Worm (Caenorhabditis elegans) whole organism, young adult: ENCODE results near the gene C27B7.5.

ENCODE experiments used
- B0019.2 ChIP-seq: fragments of 200-800 bp; sonication (Bioruptor generic); conservative IDR thresholded peaks from 2 replicates; pipeline ENCODE4 v1.3.6; 2022; ENCODE audit warnings: missing genetic modification reagents, missing genetic modification characterization, missing compliant biosample characterization
- F10E7.11 ChIP-seq: sonication (generic microtip); optimal IDR thresholded peaks from 2 replicates; lab custom pipeline; 2017; ENCODE audit warnings: mild to moderate bottlenecking, missing genetic modification characterization, moderate library complexity, missing compliant biosample characterization
- F52B5.7 ChIP-seq: sonication (generic microtip); optimal IDR thresholded peaks from 2 replicates; lab custom pipeline; 2016; ENCODE audit warnings: mild to moderate bottlenecking, missing genetic modification characterization, missing compliant biosample characterization
- F55B11.4 ChIP-seq: sonication (generic microtip); optimal IDR thresholded peaks from 2 replicates; lab custom pipeline; 2016; ENCODE audit warnings: missing compliant biosample characterization, missing genetic modification characterization, borderline replicate concordance; ENCODE audit not compliant: insufficient read depth
- K11D2.4 ChIP-seq: fragments of 200-800 bp; sonication (Bioruptor generic); IDR thresholded peaks from 2 replicates; pipeline ENCODE4 v1.3.6; 2022; ENCODE audit warnings: missing genetic modification reagents, missing genetic modification characterization, missing compliant biosample characterization
- T07F8.4 ChIP-seq: sonication (generic microtip); optimal IDR thresholded peaks from 2 replicates; lab custom pipeline; 2016; ENCODE audit warnings: mild to moderate bottlenecking, missing genetic modification characterization, moderate library complexity, missing compliant biosample characterization
- Y56A3A.18 ChIP-seq: fragments of 200-800 bp; sonication (Bioruptor generic); IDR thresholded peaks from 2 replicates; pipeline ENCODE4 v1.3.6; 2022; ENCODE audit warnings: missing genetic modification reagents, missing genetic modification characterization, missing compliant biosample characterization
- Y67H2A.10 ChIP-seq: fragments of 200-800 bp; sonication (Bioruptor generic); conservative IDR thresholded peaks from 2 replicates; pipeline ENCODE4 v1.3.6; 2022; ENCODE audit warnings: missing genetic modification reagents, missing genetic modification characterization, missing compliant biosample characterization
- ZK185.1 ChIP-seq: sonication (generic microtip); optimal IDR thresholded peaks from 2 replicates; lab custom pipeline; 2016; ENCODE audit warnings: mild to moderate bottlenecking, missing genetic modification characterization, missing compliant biosample characterization; ENCODE audit not compliant: poor library complexity, severe bottlenecking
- ama-1 ChIP-seq, 3 experiments: fragments of 150-350 bp in 1 of 3; sonication (generic microtip) in 2 of 3; optimal IDR thresholded peaks; 2 replicates each; lab custom pipeline; 2014 to 2018; ENCODE audit warnings: missing biosample characterization in 2 of 3, missing genetic modification characterization in 2 of 3, missing genetic modification reagents in 2 of 3
- aptf-2 ChIP-seq: fragments of 200-800 bp; sonication (Bioruptor generic); conservative IDR thresholded peaks from 2 replicates; pipeline ENCODE4 v1.3.6; 2022; ENCODE audit warnings: missing genetic modification reagents, missing genetic modification characterization, missing compliant biosample characterization
- aptf-3 ChIP-seq: fragments of 200-800 bp; sonication (Bioruptor generic); IDR thresholded peaks from 2 replicates; pipeline ENCODE4 v1.3.6; 2022; ENCODE audit warnings: missing genetic modification characterization, missing compliant biosample characterization
- attf-5 ChIP-seq: fragments of 200-800 bp; sonication (Bioruptor generic); optimal IDR thresholded peaks from 2 replicates; lab custom pipeline; 2018; ENCODE audit warnings: mild to moderate bottlenecking, missing genetic modification characterization, missing compliant biosample characterization
- attf-6 ChIP-seq: fragments of 200-800 bp; sonication (Bioruptor generic); IDR thresholded peaks from 2 replicates; pipeline ENCODE4 v1.3.6; 2022; ENCODE audit warnings: missing genetic modification reagents, missing genetic modification characterization, missing compliant biosample characterization
- bed-1 ChIP-seq: fragments of 200-800 bp; sonication (Bioruptor generic); IDR thresholded peaks from 2 replicates; pipeline ENCODE4 v1.3.6; 2022; ENCODE audit warnings: missing genetic modification reagents, missing genetic modification characterization, missing compliant biosample characterization
- cebp-1 ChIP-seq, 2 experiments: fragments of 200-800 bp in 1 of 2; sonication (Bioruptor generic) in 1 of 2; sonication (generic microtip) in 1 of 2; IDR thresholded peaks in 1 of 2; optimal IDR thresholded peaks in 1 of 2; 2 replicates each; pipeline versions ENCODE4 v1.3.6 to Lab custom; 2017 to 2022; ENCODE audit warnings: missing compliant biosample characterization in 2 of 2, missing genetic modification characterization in 2 of 2, mild to moderate bottlenecking in 1 of 2, missing genetic modification reagents in 1 of 2, moderate library complexity in 1 of 2
- ceh-27 ChIP-seq: fragments of 200-800 bp; sonication (Bioruptor generic); optimal IDR thresholded peaks from 2 replicates; lab custom pipeline; 2018; ENCODE audit warnings: mild to moderate bottlenecking, missing genetic modification characterization, moderate library complexity, missing compliant biosample characterization
- ceh-40 ChIP-seq: fragments of 200-800 bp; sonication (Bioruptor generic); IDR thresholded peaks from 2 replicates; pipeline ENCODE4 v1.3.6; 2022; ENCODE audit warnings: missing genetic modification characterization, missing compliant biosample characterization
- ceh-58 ChIP-seq: fragments of 200-800 bp; sonication (Bioruptor generic); IDR thresholded peaks from 2 replicates; pipeline ENCODE4 v1.3.6; 2022; ENCODE audit warnings: missing genetic modification characterization, missing compliant biosample characterization
- ceh-79 ChIP-seq: sonication (generic microtip); optimal IDR thresholded peaks from 2 replicates; lab custom pipeline; 2017; ENCODE audit warnings: mild to moderate bottlenecking, missing genetic modification characterization, missing compliant biosample characterization
- chd-7 ChIP-seq: sonication (generic microtip); optimal IDR thresholded peaks from 2 replicates; lab custom pipeline; 2016; ENCODE audit warnings: mild to moderate bottlenecking, missing genetic modification characterization, moderate library complexity, missing compliant biosample characterization
- dpl-1 ChIP-seq: fragments of 150-350 bp; optimal IDR thresholded peaks from 2 replicates; lab custom pipeline; 2014; ENCODE audit warnings: missing biosample characterization, missing genetic modification reagents, missing genetic modification characterization
- efl-1 ChIP-seq: fragments of 150-350 bp; optimal IDR thresholded peaks from 2 replicates; lab custom pipeline; 2014; ENCODE audit warnings: missing biosample characterization, missing genetic modification reagents, missing genetic modification characterization
- ekl-4 ChIP-seq: fragments of 200-800 bp; sonication (Bioruptor generic); IDR thresholded peaks from 2 replicates; pipeline ENCODE4 v1.3.6; 2022; ENCODE audit warnings: missing genetic modification reagents, missing genetic modification characterization, missing compliant biosample characterization
- fkh-3 ChIP-seq: sonication (generic microtip); optimal IDR thresholded peaks from 2 replicates; lab custom pipeline; 2016; ENCODE audit warnings: mild to moderate bottlenecking, missing genetic modification characterization, missing compliant biosample characterization
- hlh-26 ChIP-seq: fragments of 200-800 bp; sonication (Bioruptor generic); conservative IDR thresholded peaks from 2 replicates; pipeline ENCODE4 v1.3.6; 2022; ENCODE audit warnings: missing genetic modification reagents, missing genetic modification characterization, missing compliant biosample characterization
- hsf-1 ChIP-seq: fragments of 200-800 bp; sonication (Bioruptor generic); IDR thresholded peaks from 2 replicates; pipeline ENCODE4 v1.3.6; 2022; ENCODE audit warnings: missing genetic modification reagents, missing genetic modification characterization, missing compliant biosample characterization
- lag-1 ChIP-seq: fragments of 200-800 bp; sonication (Bioruptor generic); IDR thresholded peaks from 2 replicates; pipeline ENCODE4 v1.3.6; 2022; ENCODE audit warnings: missing genetic modification reagents, missing genetic modification characterization, missing compliant biosample characterization
- lin-40 ChIP-seq: sonication (generic microtip); optimal IDR thresholded peaks from 2 replicates; lab custom pipeline; 2016; ENCODE audit warnings: missing genetic modification characterization, mild to moderate bottlenecking, missing compliant biosample characterization, missing genotype, missing genetic modification reagents
- lsl-1 ChIP-seq: fragments of 200-800 bp; sonication (Bioruptor generic); optimal IDR thresholded peaks from 2 replicates; lab custom pipeline; 2018; ENCODE audit warnings: mild to moderate bottlenecking, missing genetic modification characterization, moderate library complexity, missing compliant biosample characterization
- madf-6 ChIP-seq: fragments of 200-800 bp; sonication (Bioruptor generic); IDR thresholded peaks from 2 replicates; pipeline ENCODE4 v1.3.6; 2022; ENCODE audit warnings: missing genetic modification reagents, missing genetic modification characterization, missing compliant biosample characterization
- madf-8 ChIP-seq: fragments of 200-800 bp; sonication (Bioruptor generic); conservative IDR thresholded peaks from 2 replicates; pipeline ENCODE4 v1.3.6; 2022; ENCODE audit warnings: missing genetic modification reagents, missing genetic modification characterization, missing compliant biosample characterization
- mel-28 ChIP-seq: sonication (generic microtip); optimal IDR thresholded peaks from 2 replicates; lab custom pipeline; 2016; ENCODE audit warnings: borderline replicate concordance, mild to moderate bottlenecking, missing genetic modification characterization, missing compliant biosample characterization
- mes-4 ChIP-seq: sonication (generic microtip); optimal IDR thresholded peaks from 2 replicates; lab custom pipeline; 2016; ENCODE audit warnings: missing genotype, missing genetic modification characterization, missing compliant biosample characterization
- nfyb-1 ChIP-seq: fragments of 200-800 bp; sonication (Bioruptor generic); IDR thresholded peaks from 2 replicates; pipeline ENCODE4 v1.3.6; 2022; ENCODE audit warnings: missing genetic modification reagents, missing genetic modification characterization, missing compliant biosample characterization
- nhr-179 ChIP-seq: sonication (generic microtip); optimal IDR thresholded peaks from 2 replicates; lab custom pipeline; 2016; ENCODE audit warnings: mild to moderate bottlenecking, missing genetic modification characterization, missing compliant biosample characterization
- nhr-27 ChIP-seq: fragments of 200-800 bp; sonication (Bioruptor generic); optimal IDR thresholded peaks from 2 replicates; lab custom pipeline; 2018; ENCODE audit warnings: mild to moderate bottlenecking, missing genetic modification characterization, moderate library complexity, missing compliant biosample characterization
- pha-4 ChIP-seq: fragments of 150-350 bp; sonication (generic microtip); optimal IDR thresholded peaks from 2 replicates; lab custom pipeline; 2014; ENCODE audit warnings: missing biosample characterization, missing genetic modification reagents, missing genetic modification characterization
- rec-8 ChIP-seq, 2 experiments: sonication (generic microtip); optimal IDR thresholded peaks; 2 replicates each; lab custom pipeline; 2016; ENCODE audit warnings: mild to moderate bottlenecking in 2 of 2, missing genetic modification characterization in 2 of 2, missing genetic modification reagents in 2 of 2, missing genotype in 2 of 2, missing biosample characterization in 1 of 2, missing compliant biosample characterization in 1 of 2, moderate library complexity in 1 of 2
- sdz-38 ChIP-seq: sonication (generic microtip); optimal IDR thresholded peaks from 2 replicates; lab custom pipeline; 2016; ENCODE audit warnings: missing genotype, missing genetic modification characterization, missing compliant biosample characterization
- sea-2 ChIP-seq: fragments of 200-800 bp; sonication (Bioruptor generic); IDR thresholded peaks from 2 replicates; pipeline ENCODE4 v1.3.6; 2022; ENCODE audit warnings: missing genetic modification characterization, missing compliant biosample characterization
- snpc-3.4 ChIP-seq: sonication (generic microtip); optimal IDR thresholded peaks from 2 replicates; lab custom pipeline; 2017; ENCODE audit warnings: missing genetic modification characterization, mild to moderate bottlenecking, missing compliant biosample characterization, antibody characterized with exemption, moderate library complexity, missing genotype, missing genetic modification reagents
- snpc-4 ChIP-seq, 5 experiments: fragments of 150-350 bp in 1 of 5; sonication (generic microtip) in 4 of 5; optimal IDR thresholded peaks; 2 replicates each; lab custom pipeline; 2014 to 2018; ENCODE audit warnings: missing genetic modification characterization in 5 of 5, missing biosample characterization in 3 of 5, antibody characterized with exemption in 2 of 5, mild to moderate bottlenecking in 2 of 5, missing compliant biosample characterization in 2 of 5, missing genotype in 2 of 5, moderate library complexity in 2 of 5, missing genetic modification reagents in 1 of 5
- somi-1 ChIP-seq: fragments of 200-800 bp; sonication (Bioruptor generic); optimal IDR thresholded peaks from 2 replicates; lab custom pipeline; 2018; ENCODE audit warnings: mild to moderate bottlenecking, missing genetic modification characterization, missing compliant biosample characterization
- unc-62 ChIP-seq: fragments of 150-350 bp; optimal IDR thresholded peaks from 2 replicates; lab custom pipeline; 2014; ENCODE audit warnings: missing biosample characterization, missing genetic modification reagents, missing genetic modification characterization
- zfh-2 ChIP-seq: fragments of 200-800 bp; sonication (Bioruptor generic); conservative IDR thresholded peaks from 2 replicates; pipeline ENCODE4 v1.3.6; 2022; ENCODE audit warnings: missing genetic modification reagents, missing genetic modification characterization, missing compliant biosample characterization
- zim-3 ChIP-seq: sonication (generic microtip); optimal IDR thresholded peaks from 2 replicates; lab custom pipeline; 2017; ENCODE audit warnings: mild to moderate bottlenecking, missing genetic modification characterization, moderate library complexity, missing compliant biosample characterization

The C27B7.5 gene

DNA sequence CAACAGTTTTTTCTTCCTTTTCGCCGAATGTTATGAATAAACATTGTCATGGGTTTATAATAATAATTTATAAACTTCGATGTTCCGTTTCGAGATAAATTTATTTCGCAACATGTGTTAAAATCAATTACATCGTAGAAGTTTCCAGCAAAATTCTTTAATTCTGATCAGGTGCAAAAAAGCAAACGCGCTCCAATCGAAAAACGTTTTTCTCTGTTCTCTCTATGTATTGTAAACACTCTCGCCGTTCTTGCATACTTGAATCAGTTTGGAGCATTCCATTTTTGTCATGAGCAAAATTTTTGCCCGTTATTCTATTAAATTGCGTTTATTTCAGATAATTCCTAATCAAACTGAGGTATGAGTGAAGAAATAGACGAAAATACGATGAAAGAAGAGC, 7.7 kb upstream of the C27B7.5 start, which contains the start of gene rad-54.L2 (continued):
- no peak for TF ChIP-seq hlh-26 (GFP tag; lab: Robert Waterston, UW)
- TF ChIP-seq Y67H2A.10: no peak
- peak; percentile 91 for TF ChIP-seq pha-4 (tag; lab: Kevin White, UChicago)
- no peak for TF ChIP-seq zim-3 (tag; lab: Kevin White, UChicago)
- TF ChIP-seq ceh-58: no peak
- TF ChIP-seq nfyb-1: peak; percentile 59; the same call in 1 of the 2 replicates
- peak; percentile 33 for TF ChIP-seq lsl-1 (GFP tag; lab: Kevin White, UChicago)
- no peak for TF ChIP-seq chd-7 (tag; lab: Kevin White, UChicago)
- no peak for TF ChIP-seq rec-8 (tag; optimal IDR thresholded peaks at IDR 0.05; lab: Kevin White, UChicago)
- no peak for TF ChIP-seq B0019.2 (GFP tag; lab: Robert Waterston, UW)
- no peak for TF ChIP-seq K11D2.4 (GFP tag; lab: Robert Waterston, UW)
- TF ChIP-seq lin-40 (tag; lab: Kevin White, UChicago): peak; percentile 48
- TF ChIP-seq ama-1 (optimal IDR thresholded peaks at IDR 0.05; lab: Kevin White, UChicago): no peak
- TF ChIP-seq ama-1 (GFP tag; optimal IDR thresholded peaks at IDR 0.05; lab: Kevin White, UChicago): no peak
- TF ChIP-seq ceh-40 (GFP tag; lab: Robert Waterston, UW): no peak
- no peak for TF ChIP-seq F10E7.11 (tag; lab: Kevin White, UChicago)
- TF ChIP-seq F55B11.4 (tag; lab: Kevin White, UChicago): no peak
- no peak for TF ChIP-seq lag-1 (GFP tag; lab: Robert Waterston, UW)
- no peak for TF ChIP-seq somi-1 (GFP tag; lab: Kevin White, UChicago)
- TF ChIP-seq bed-1 (GFP tag; lab: Robert Waterston, UW): no peak
- no peak for TF ChIP-seq sea-2 (GFP tag; lab: Robert Waterston, UW)
- no peak for TF ChIP-seq nhr-179 (tag; lab: Kevin White, UChicago)
- TF ChIP-seq Y56A3A.18 (GFP tag; lab: Robert Waterston, UW): no peak
- peak; percentile 46; the same call in 1 of the 2 replicates for TF ChIP-seq madf-6 (GFP tag; lab: Robert Waterston, UW)
- TF ChIP-seq ceh-79: no peak
- no peak for TF ChIP-seq ceh-27 (GFP tag; lab: Kevin White, UChicago)
- TF ChIP-seq nhr-27: no peak
- no peak for TF ChIP-seq sdz-38 (tag; lab: Kevin White, UChicago)
- TF ChIP-seq ekl-4 (GFP tag; lab: Robert Waterston, UW): peak; percentile 68; the same call in 1 of the 2 replicates
- TF ChIP-seq dpl-1 (GFP tag; lab: Kevin White, UChicago): no peak
- TF ChIP-seq hsf-1 (GFP tag; lab: Robert Waterston, UW): peak; percentile 84
- no peak for TF ChIP-seq ZK185.1 (tag; lab: Kevin White, UChicago)
- no peak for TF ChIP-seq mes-4
- TF ChIP-seq unc-62: no peak
- TF ChIP-seq mel-28 (tag; lab: Kevin White, UChicago): no peak
- TF ChIP-seq T07F8.4 (tag; lab: Kevin White, UChicago): no peak
- no peak for TF ChIP-seq zfh-2
- no peak for TF ChIP-seq aptf-2 (GFP tag; lab: Robert Waterston, UW)
- TF ChIP-seq fkh-3 (tag; lab: Kevin White, UChicago): no peak
- peak; percentile 36 for TF ChIP-seq snpc-3.4
- TF ChIP-seq attf-5 (GFP tag; lab: Kevin White, UChicago): peak; percentile 78
- no peak for TF ChIP-seq F52B5.7
- TF ChIP-seq attf-6 (GFP tag; lab: Robert Waterston, UW): no peak
- no peak for TF ChIP-seq efl-1
- TF ChIP-seq snpc-4 (GFP tag; optimal IDR thresholded peaks at IDR 0.05; lab: Kevin White, UChicago): no peak
- peak in 2 of 4 experiments; percentile 14 to 35 for TF ChIP-seq snpc-4 (tag; optimal IDR thresholded peaks at IDR 0.05; lab: Kevin White, UChicago)
- no peak for TF ChIP-seq madf-8 (GFP tag; lab: Robert Waterston, UW)
- TF ChIP-seq cebp-1 (GFP tag; IDR thresholded peaks at IDR 0.05; lab: Robert Waterston, UW): peak; percentile 94
- peak; percentile 97 for TF ChIP-seq cebp-1 (tag; optimal IDR thresholded peaks at IDR 0.05; lab: Kevin White, UChicago)
- TF ChIP-seq aptf-3 (GFP tag; lab: Robert Waterston, UW): no peak
